Worm (Caenorhabditis elegans): ENCODE results near the gene W03C9.6.

ce11 chrII:11976727-11977259, 22.5 kb downstream of the W03C9.6 start:
- TF ChIP-seq nhr-12 (tag; optimal IDR thresholded peaks at IDR 0.05) (no peak), mls-2 (tag; optimal IDR thresholded peaks at IDR 0.05) (no peak), cnd-1 (tag; optimal IDR thresholded peaks at IDR 0.05) (no peak), lsy-2 (tag; optimal IDR thresholded peaks at IDR 0.05) (no peak)
